Fruit fly (Drosophila melanogaster) whole organism, embryonic: ENCODE data around the gene CG14352.
A peak's percentile ranks its signal among the peaks of the same experiment; 100 is the strongest.

Source experiments
- Awh ChIP-seq: fragments of 200-800 bp; sonication (Bioruptor generic); IDR thresholded peaks from 2 replicates; pipeline ENCODE4, ENCODE4 v1.3.6; 2022; ENCODE audit warnings: missing biosample characterization, missing genetic modification characterization
- CG1529 ChIP-seq: fragments of 200-800 bp; sonication (Bioruptor generic); optimal IDR thresholded peaks from 3 replicates; lab custom pipeline; 2018; ENCODE audit warnings: missing biosample characterization, missing genetic modification characterization
- CG18619 ChIP-seq: fragments of 200-800 bp; sonication (Bioruptor generic); optimal IDR thresholded peaks from 3 replicates; lab custom pipeline; 2017; ENCODE audit warnings: missing biosample characterization, mild to moderate bottlenecking, missing genetic modification characterization
- CG31365 ChIP-seq: fragments of 200-800 bp; sonication (Bioruptor generic); optimal IDR thresholded peaks from 2 replicates; lab custom pipeline; 2018; ENCODE audit warnings: missing biosample characterization, mild to moderate bottlenecking, missing genetic modification characterization
- CG4730 ChIP-seq: fragments of 200-800 bp; sonication (Bioruptor generic); IDR thresholded peaks from 2 replicates; pipeline ENCODE4 v1.3.6; 2022; ENCODE audit warnings: missing biosample characterization, missing genetic modification characterization
- CG7963 ChIP-seq: fragments of 200-800 bp; sonication (Bioruptor generic); IDR thresholded peaks from 3 replicates; pipeline ENCODE4 v1.3.6; 2022; ENCODE audit warnings: missing biosample characterization, missing genetic modification characterization; ENCODE audit not compliant: partially characterized antibody
- CG8290 ChIP-seq, 3 experiments: fragments of 200-800 bp; sonication (Bioruptor generic); optimal IDR thresholded peaks; 2 replicates each; lab custom pipeline; 2016 to 2019; ENCODE audit warnings: missing biosample characterization in 3 of 3, missing genetic modification characterization in 3 of 3, mild to moderate bottlenecking in 2 of 3, moderate library complexity in 1 of 3
- abd-A ChIP-seq: fragments of 200-800 bp; sonication (Bioruptor generic); optimal IDR thresholded peaks from 3 replicates; lab custom pipeline; 2019; ENCODE audit warnings: missing biosample characterization, mild to moderate bottlenecking, missing genetic modification characterization, moderate library complexity
- ase ChIP-seq: fragments of 200-800 bp; sonication (Bioruptor generic); IDR thresholded peaks from 3 replicates; pipeline ENCODE4 v1.3.6; 2022; ENCODE audit warnings: missing biosample characterization, missing genetic modification characterization
- cato ChIP-seq: fragments of 200-800 bp; sonication (Bioruptor generic); optimal IDR thresholded peaks from 2 replicates; lab custom pipeline; 2016; ENCODE audit warnings: missing biosample characterization, missing genetic modification characterization, borderline replicate concordance
- nau ChIP-seq: fragments of 200-800 bp; sonication (Bioruptor generic); optimal IDR thresholded peaks from 3 replicates; lab custom pipeline; 2017; ENCODE audit warnings: missing biosample characterization, mild to moderate bottlenecking, missing genetic modification characterization, missing genetic modification reagents
- wor ChIP-seq: fragments of 200-800 bp; sonication (Bioruptor generic); IDR thresholded peaks from 2 replicates; pipeline ENCODE4 v1.3.6; 2022; ENCODE audit warnings: missing biosample characterization, missing genetic modification characterization

- no peak for TF ChIP-seq CG8290 (GFP tag; optimal IDR thresholded peaks at IDR 0.05; lab: Kevin White, UChicago)
- TF ChIP-seq CG8290 (tag; optimal IDR thresholded peaks at IDR 0.05; lab: Kevin White, UChicago) = peak in 1 of 2 experiments; percentile 59
- no peak for TF ChIP-seq nau (GFP tag; lab: Kevin White, UChicago)
- no peak for TF ChIP-seq CG4730 (GFP tag; lab: Robert Waterston, UW)
- TF ChIP-seq CG1529 (GFP tag; lab: Kevin White, UChicago) = no peak
- TF ChIP-seq cato (GFP tag; lab: Kevin White, UChicago) = no peak
- TF ChIP-seq wor (GFP tag; lab: Robert Waterston, UW) = no peak
- TF ChIP-seq ase (GFP tag; lab: Robert Waterston, UW) = no peak
- no peak for TF ChIP-seq Awh (GFP tag; lab: Robert Waterston, UW)
- TF ChIP-seq CG7963 = no peak
- TF ChIP-seq CG18619 (GFP tag; lab: Kevin White, UChicago) = no peak
- no peak for TF ChIP-seq CG31365 (tag; lab: Kevin White, UChicago)
- peak; percentile 93 for TF ChIP-seq abd-A
These were observed 45.8 kb downstream of the CG14352 start for dm6 chr2L:1656835-1657541.
